Fruit fly (Drosophila melanogaster): ENCODE measurements around the gene hng3.
A peak's percentile ranks its signal among the peaks of the same experiment; 100 is the strongest.

The hng3 gene

DNA sequence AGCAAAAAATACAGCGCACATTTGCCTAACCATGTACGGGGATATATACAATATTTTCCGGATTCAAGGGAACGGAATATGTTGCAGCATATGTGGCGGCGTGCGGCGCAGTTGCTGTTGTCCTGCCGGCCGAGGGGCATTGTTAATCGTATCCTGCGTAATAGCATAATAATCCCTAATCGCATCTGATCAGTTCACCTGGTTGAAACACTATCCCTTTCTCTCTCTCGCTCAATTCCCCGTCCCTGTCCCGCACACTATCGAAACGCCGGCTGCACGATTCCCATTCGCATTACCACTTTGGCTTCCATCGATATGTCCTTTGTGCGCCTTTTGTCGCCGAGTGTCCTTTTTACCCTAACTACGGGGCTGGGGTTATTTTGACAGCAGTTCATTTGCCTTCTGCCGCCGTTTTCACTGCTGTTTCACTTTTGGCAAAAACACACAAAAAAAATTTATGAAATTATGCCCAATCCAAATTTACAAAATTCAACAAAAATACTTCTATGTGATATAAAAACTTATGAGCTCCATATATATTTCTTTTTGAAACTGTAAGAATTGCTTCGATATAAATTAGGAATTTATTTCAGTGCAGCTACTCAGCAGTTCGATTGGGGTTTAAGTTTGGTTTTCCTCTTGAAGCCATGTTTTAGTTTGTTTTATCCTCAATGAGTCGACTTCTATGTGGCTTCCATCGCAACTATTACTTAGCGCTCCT, 9.9 kb downstream of the hng3 start (continued):
- TF ChIP-seq CG7372 (GFP tag; IDR thresholded peaks at IDR 0.05) (no peak), CG2712 (tag; optimal IDR thresholded peaks at IDR 0.05) (peak; percentile 82), CG10654 (GFP tag; optimal IDR thresholded peaks at IDR 0.05) (peak; percentile 10), lola (GFP tag; optimal IDR thresholded peaks at IDR 0.05) (peak in 1 of 3 experiments; percentile 73), Chrac-16 (GFP tag; optimal IDR thresholded peaks at IDR 0.05) (peak; percentile 52), MBD-R2 (GFP tag; IDR thresholded peaks at IDR 0.05) (no peak), vvl (GFP tag; IDR thresholded peaks at IDR 0.05) (peak; percentile 43), dati (GFP tag; IDR thresholded peaks at IDR 0.05) (no peak), CG15601 (tag; optimal IDR thresholded peaks at IDR 0.05) (no peak), gsb (GFP tag; IDR thresholded peaks at IDR 0.05) (no peak), Myb (GFP tag; optimal IDR thresholded peaks at IDR 0.05) (no peak), nerfin-1 (tag; optimal IDR thresholded peaks at IDR 0.05) (peak; percentile 55), sisA (GFP tag; IDR thresholded peaks at IDR 0.05) (peak; percentile 51; the same call in 1 of the 2 replicates), cas (GFP tag; IDR thresholded peaks at IDR 0.05) (no peak), CG6272 (GFP tag; IDR thresholded peaks at IDR 0.05) (no peak), sens-2 (GFP tag; IDR thresholded peaks at IDR 0.05) (no peak), jing (GFP tag; optimal IDR thresholded peaks at IDR 0.05) (no peak), salm (tag; optimal IDR thresholded peaks at IDR 0.05) (no peak), CG3847 (GFP tag; IDR thresholded peaks at IDR 0.05) (no peak), sob (GFP tag; IDR thresholded peaks at IDR 0.05) (no peak), Max (GFP tag; optimal IDR thresholded peaks at IDR 0.05) (peak; percentile 5), insv (GFP tag; optimal IDR thresholded peaks at IDR 0.05) (no peak), rib (GFP tag; IDR thresholded peaks at IDR 0.05) (no peak), CG11504 (tag; optimal IDR thresholded peaks at IDR 0.05) (peak; percentile 56), bigmax (GFP tag; optimal IDR thresholded peaks at IDR 0.05) (no peak), gce (GFP tag; IDR thresholded peaks at IDR 0.05) (no peak), Gsc (GFP tag; IDR thresholded peaks at IDR 0.05) (no peak), ac (GFP tag; optimal IDR thresholded peaks at IDR 0.05) (no peak), Sox100B (GFP tag; optimal IDR thresholded peaks at IDR 0.05) (peak; percentile 14), Poxn (GFP tag; IDR thresholded peaks at IDR 0.05) (no peak), so (GFP tag; IDR thresholded peaks at IDR 0.05) (no peak), Dip3 (GFP tag; optimal IDR thresholded peaks at IDR 0.05) (no peak), Oaz (GFP tag; IDR thresholded peaks at IDR 0.05) (no peak), lilli (GFP tag; optimal IDR thresholded peaks at IDR 0.05) (peak; percentile 40), CG18599 (GFP tag; optimal IDR thresholded peaks at IDR 0.05) (no peak), luna (GFP tag; optimal IDR thresholded peaks at IDR 0.05) (no peak), p53 (GFP tag; optimal IDR thresholded peaks at IDR 0.05) (no peak), disco-r (GFP tag; optimal IDR thresholded peaks at IDR 0.05) (no peak), h (optimal IDR thresholded peaks at IDR 0.05) (no peak), sug (tag; optimal IDR thresholded peaks at IDR 0.05) (no peak), Dbx (GFP tag; IDR thresholded peaks at IDR 0.05) (no peak), CG8359 (GFP tag; optimal IDR thresholded peaks at IDR 0.05; ENCODE audit: borderline replicate concordance) (no peak), dm (GFP tag; optimal IDR thresholded peaks at IDR 0.05) (no peak), CG12942 (GFP tag; optimal IDR thresholded peaks at IDR 0.05) (no peak), Xrp1 (GFP tag; IDR thresholded peaks at IDR 0.05) (peak; percentile 69), CG9609 (GFP tag; optimal IDR thresholded peaks at IDR 0.05) (no peak), CG3838 (GFP tag; optimal IDR thresholded peaks at IDR 0.05) (no peak), BEAF-32 (GFP tag; optimal IDR thresholded peaks at IDR 0.05) (no peak), pita (GFP tag; optimal IDR thresholded peaks at IDR 0.05) (no peak), sima (GFP tag; optimal IDR thresholded peaks at IDR 0.05) (no peak), Hsf (GFP tag; optimal IDR thresholded peaks at IDR 0.05) (peak; percentile 58), H2.0 (GFP tag; IDR thresholded peaks at IDR 0.05) (no peak)

All from whole organism, embryonic.